Worm (Caenorhabditis elegans) whole organism, L4 larva: ENCODE results near the gene T03G6.1.

Experiments used
- F49E8.2 ChIP-seq: sonication (generic microtip); optimal IDR thresholded peaks from 2 replicates; lab custom pipeline; 2016; ENCODE audit warnings: missing compliant biosample characterization, mild to moderate bottlenecking, missing genetic modification characterization, borderline replicate concordance
- aha-1 ChIP-seq: fragments of 150-350 bp; peaks from one replicate; lab custom pipeline; 2014; ENCODE audit warnings: missing biosample characterization, missing genetic modification characterization
- egl-27 ChIP-seq: sonication (generic microtip); optimal IDR thresholded peaks from 3 replicates; lab custom pipeline; 2017; ENCODE audit warnings: missing biosample characterization, missing genetic modification reagents, missing genetic modification characterization
- lin-13 ChIP-seq: fragments of 150-350 bp; optimal IDR thresholded peaks from 2 replicates; lab custom pipeline; 2014; ENCODE audit warnings: missing biosample characterization, missing genetic modification reagents, missing genetic modification characterization
- nhr-237 ChIP-seq: sonication (generic microtip); optimal IDR thresholded peaks from 2 replicates; lab custom pipeline; 2017; ENCODE audit warnings: missing biosample characterization, missing genetic modification characterization
- pqm-1 ChIP-seq: sonication (generic microtip); optimal IDR thresholded peaks from 2 replicates; lab custom pipeline; 2017; ENCODE audit warnings: missing biosample characterization, missing genetic modification characterization
- sdz-12 ChIP-seq: fragments of 200-800 bp; sonication (Bioruptor generic); optimal IDR thresholded peaks from 2 replicates; lab custom pipeline; 2018; ENCODE audit warnings: mild to moderate bottlenecking, missing genetic modification characterization, missing compliant biosample characterization
- skn-1 ChIP-seq: fragments of 150-350 bp; optimal IDR thresholded peaks from 2 replicates; lab custom pipeline; 2014; ENCODE audit warnings: missing biosample characterization, missing genetic modification characterization
- snpc-1.2 ChIP-seq: fragments of 200-800 bp; sonication (Bioruptor generic); IDR thresholded peaks from 2 replicates; pipeline ENCODE4 v1.3.6; 2022; ENCODE audit warnings: missing genetic modification reagents, missing genetic modification characterization, missing compliant biosample characterization
- unc-62 ChIP-seq, 3 experiments: fragments of 150-350 bp in 1 of 3; sonication (generic microtip); optimal IDR thresholded peaks in 2 of 3; peaks in 1 of 3; 1 replicate in 1 of 3; 2 replicates in 2 of 3; lab custom pipeline; 2014 to 2017; ENCODE audit warnings: missing biosample characterization in 3 of 3, missing genetic modification characterization in 3 of 3, missing genetic modification reagents in 3 of 3, missing genotype in 1 of 3

ce11 chrX:2601025-2601705 is 6.9 kb upstream of the T03G6.1 start:
- TF ChIP-seq skn-1 (tag; lab: Kevin White, UChicago) = no peak
- TF ChIP-seq F49E8.2 (tag; lab: Kevin White, UChicago) = no peak
- no peak for TF ChIP-seq egl-27 (tag; lab: Kevin White, UChicago)
- TF ChIP-seq unc-62 (GFP tag; optimal IDR thresholded peaks at IDR 0.05 in 1 of 2; lab: Kevin White, UChicago) = peak in 1 of 2 experiments; percentile 69
- TF ChIP-seq unc-62 (tag; optimal IDR thresholded peaks at IDR 0.05; lab: Kevin White, UChicago) = no peak
- TF ChIP-seq aha-1 = peak; percentile 79
- no peak for TF ChIP-seq nhr-237
- no peak for TF ChIP-seq sdz-12 (GFP tag; lab: Kevin White, UChicago)
- TF ChIP-seq snpc-1.2 = no peak
- no peak for TF ChIP-seq pqm-1 (tag; lab: Kevin White, UChicago)
- no peak for TF ChIP-seq lin-13 (GFP tag; lab: Kevin White, UChicago)
